Worm (Caenorhabditis elegans): ENCODE results near the gene F54E2.5.

DNA sequence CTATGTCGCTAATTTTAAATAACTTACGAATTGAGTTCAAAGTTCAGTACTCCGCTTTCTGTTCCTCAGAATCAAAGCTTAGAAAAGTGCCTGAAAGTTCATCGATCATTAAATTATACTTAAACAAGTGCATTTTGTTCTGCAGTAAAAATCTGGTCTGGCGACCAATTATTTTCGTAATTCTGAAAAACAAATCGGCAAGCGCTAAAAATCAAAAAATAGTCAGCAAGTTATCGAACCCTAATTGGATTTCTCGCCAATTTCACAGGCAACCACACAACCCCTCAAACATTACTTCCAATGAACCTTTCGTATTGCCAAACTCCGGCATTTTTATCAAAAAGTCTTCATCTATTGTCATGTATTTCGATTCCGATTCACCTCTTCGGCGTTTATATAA is 47.2 kb upstream of the F54E2.5 start, which contains the start of gene srh-272:
- TF ChIP-seq ZK185.1 (tag; optimal IDR thresholded peaks at IDR 0.05; ENCODE audit: poor library complexity, severe bottlenecking) (no peak), sea-2 (GFP tag; IDR thresholded peaks at IDR 0.05) (no peak), F52B5.7 (tag; optimal IDR thresholded peaks at IDR 0.05) (no peak), C17E4.6 (GFP tag; IDR thresholded peaks at IDR 0.05) (no peak), madf-6 (GFP tag; IDR thresholded peaks at IDR 0.05) (no peak), fkh-3 (tag; optimal IDR thresholded peaks at IDR 0.05) (no peak), lsl-1 (GFP tag; optimal IDR thresholded peaks at IDR 0.05) (no peak), lir-1 (GFP tag; conservative IDR thresholded peaks at IDR 0.05) (no peak), hsf-1 (GFP tag; IDR thresholded peaks at IDR 0.05) (no peak), mes-4 (tag; optimal IDR thresholded peaks at IDR 0.05) (no peak), ama-1 (optimal IDR thresholded peaks at IDR 0.05) (no peak), ama-1 (GFP tag; optimal IDR thresholded peaks at IDR 0.05) (no peak), chd-7 (tag; optimal IDR thresholded peaks at IDR 0.05) (no peak), bed-1 (GFP tag; IDR thresholded peaks at IDR 0.05) (no peak), ekl-4 (GFP tag; IDR thresholded peaks at IDR 0.05) (no peak)

Data from whole organism, young adult.